Fruit fly (Drosophila melanogaster) whole organism, wandering third instar larva: ENCODE results near the gene CG4020.

Experiments used
- GATAd ChIP-seq: sonication (Bioruptor generic); optimal IDR thresholded peaks from 2 replicates; lab custom pipeline; 2016; ENCODE audit warnings: missing biosample characterization, missing genetic modification characterization
- Hnf4 ChIP-seq: fragments of 200-800 bp; sonication (Bioruptor generic); optimal IDR thresholded peaks from 2 replicates; lab custom pipeline; 2016; ENCODE audit warnings: missing biosample characterization, mild to moderate bottlenecking, missing genetic modification characterization
- Hr78 ChIP-seq: fragments of >200 bp; optimal IDR thresholded peaks from 2 replicates; lab custom pipeline; 2017; ENCODE audit warnings: missing biosample characterization, missing genetic modification characterization
- Rel ChIP-seq, 2 experiments: fragments of 200-800 bp; sonication (Bioruptor generic) in 1 of 2; optimal IDR thresholded peaks; 2 replicates in 1 of 2; 3 replicates in 1 of 2; lab custom pipeline; 2016 to 2019; ENCODE audit warnings: mild to moderate bottlenecking in 2 of 2, missing biosample characterization in 2 of 2, missing genetic modification characterization in 2 of 2, moderate library complexity in 1 of 2
- Sp1 ChIP-seq: fragments of 200-800 bp; sonication (Bioruptor generic); optimal IDR thresholded peaks from 3 replicates; lab custom pipeline; 2019; ENCODE audit warnings: missing biosample characterization, mild to moderate bottlenecking, missing genetic modification characterization, moderate library complexity
- Vsx2 ChIP-seq: fragments of 200-300, 225-300 bp; sonication (Bioruptor generic); optimal IDR thresholded peaks from 2 replicates; lab custom pipeline; 2018; ENCODE audit warnings: missing biosample characterization, missing genetic modification characterization; ENCODE audit not compliant: partially characterized antibody
- br ChIP-seq: fragments of 200-800 bp; sonication (Bioruptor generic); optimal IDR thresholded peaks from 2 replicates; lab custom pipeline; 2016; ENCODE audit warnings: missing biosample characterization, missing genetic modification characterization
- brk ChIP-seq: fragments of 200-800 bp; sonication (Bioruptor generic); optimal IDR thresholded peaks from 2 replicates; lab custom pipeline; 2016; ENCODE audit warnings: missing biosample characterization, mild to moderate bottlenecking, missing genetic modification characterization
- dsf ChIP-seq: sonication (Bioruptor generic); optimal IDR thresholded peaks from 2 replicates; lab custom pipeline; 2016; ENCODE audit warnings: missing biosample characterization, missing genetic modification characterization, borderline replicate concordance
- fru ChIP-seq: fragments of 200-800 bp; sonication (Bioruptor generic); optimal IDR thresholded peaks from 3 replicates; lab custom pipeline; 2016; ENCODE audit warnings: missing biosample characterization, mild to moderate bottlenecking, missing genetic modification characterization
- h ChIP-seq: fragments of 200-800 bp; sonication (Bioruptor generic); optimal IDR thresholded peaks from 3 replicates; lab custom pipeline; 2016; ENCODE audit warnings: missing biosample characterization, mild to moderate bottlenecking, missing genetic modification characterization
- sage ChIP-seq: fragments of 200-800 bp; sonication (Bioruptor generic); optimal IDR thresholded peaks from 2 replicates; lab custom pipeline; 2016; ENCODE audit warnings: missing biosample characterization, mild to moderate bottlenecking, missing genetic modification characterization
- sv ChIP-seq: fragments of 200-800 bp; sonication (Bioruptor generic); optimal IDR thresholded peaks from 3 replicates; lab custom pipeline; 2016; ENCODE audit warnings: missing biosample characterization, missing genetic modification characterization

dm6 chrX:5896809-5897700, 8.5 kb upstream of the CG4020 start:
- TF ChIP-seq GATAd (GFP tag; lab: Kevin White, UChicago) (no peak), Sp1 (GFP tag; lab: Kevin White, UChicago) (peak; percentile 65), Vsx2 (GFP tag; lab: Kevin White, UChicago) (no peak), h (GFP tag; lab: Kevin White, UChicago) (peak; percentile 54), sv (GFP tag; lab: Kevin White, UChicago) (no peak), dsf (GFP tag; lab: Kevin White, UChicago) (no peak), fru (GFP tag; lab: Kevin White, UChicago) (peak; percentile 33), br (GFP tag; lab: Kevin White, UChicago) (peak; percentile 61), Rel (GFP tag; optimal IDR thresholded peaks at IDR 0.05; lab: Kevin White, UChicago) (no peak), Rel (tag; optimal IDR thresholded peaks at IDR 0.05; lab: Kevin White, UChicago) (no peak), Hr78 (GFP tag; lab: Kevin White, UChicago) (no peak), sage (no peak), brk (GFP tag; lab: Kevin White, UChicago) (no peak), Hnf4 (peak; percentile 68)
